Worm (Caenorhabditis elegans) whole organism, dauer: Measurements from ENCODE around the gene T22B7.3.

Experiments
- unc-62 ChIP-seq: sonication (generic microtip); optimal IDR thresholded peaks from 2 replicates; lab custom pipeline; 2017; ENCODE audit warnings: missing biosample characterization, missing genetic modification reagents, missing genetic modification characterization

The T22B7.3 gene

ce11 chrX:5646951-5647423 is at the start of gene T22B7.3:
Gene T22B7.3 (plus strand): TSS chrX:5647373.
- TF ChIP-seq unc-62 (GFP tag; lab: Kevin White, UChicago) = no peak

- TF ChIP-seq unc-62 (GFP tag; lab: Kevin White, UChicago) = no peak
Measured at ce11 chrX:5599224-5599623, 47.9 kb upstream of the T22B7.3 start, which contains the start of gene sulp-2. Gene sulp-2 (minus strand): TSS chrX:5599330.

- no peak for TF ChIP-seq unc-62 (GFP tag; lab: Kevin White, UChicago)
Measured at ce11 chrX:5603338-5603816, 43.8 kb upstream of the T22B7.3 start, which contains the start of gene F14D12.1. Gene F14D12.1 (plus strand): TSS chrX:5603766.

ce11 chrX:5605049-5605448 is 42.1 kb upstream of the T22B7.3 start:
- no peak for TF ChIP-seq unc-62 (GFP tag; lab: Kevin White, UChicago)

DNA sequence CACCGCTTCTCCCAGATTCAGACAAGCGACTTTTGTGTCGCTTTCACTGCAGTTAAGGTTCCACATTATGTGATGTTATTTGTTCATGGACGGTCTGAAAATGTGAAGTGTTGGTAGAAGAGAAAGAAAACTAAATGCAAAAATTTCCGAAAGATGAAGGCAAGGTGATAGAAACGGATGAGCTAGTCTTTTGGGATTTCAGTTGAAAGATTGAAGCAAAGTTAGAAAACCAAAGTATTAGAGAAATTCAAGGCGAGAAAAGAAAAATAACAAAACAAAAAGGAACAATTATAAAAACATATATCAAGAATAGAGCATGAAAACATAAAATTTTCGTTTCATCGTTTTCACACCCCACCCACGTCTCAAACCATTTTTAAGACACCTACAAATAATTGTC is 36.0 kb upstream of the T22B7.3 start, which contains the start of gene octr-1:
octr-1 (minus strand) TSS at position 101 of the 400 bp plus-strand sequence.
- no peak for TF ChIP-seq unc-62 (GFP tag; lab: Kevin White, UChicago)

DNA sequence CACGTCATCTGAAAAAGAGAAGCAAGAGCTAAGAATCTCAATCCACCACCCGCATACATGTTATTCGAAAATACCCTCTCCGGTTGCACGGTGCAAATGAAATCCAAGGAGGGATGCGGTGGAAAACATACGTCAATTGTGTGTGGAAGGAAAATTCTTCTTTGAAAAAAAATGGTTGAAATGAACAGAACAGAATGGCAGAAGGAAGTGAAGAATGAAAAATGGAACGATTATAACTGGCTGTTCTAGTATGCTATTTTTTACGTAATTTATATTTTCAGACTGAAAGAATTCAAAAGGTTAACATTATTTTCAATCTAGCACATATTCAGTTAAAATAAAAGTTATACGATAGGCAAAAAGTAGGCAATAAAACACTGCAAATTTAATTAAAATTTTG is 31.2 kb upstream of the T22B7.3 start:
- TF ChIP-seq unc-62 (GFP tag; lab: Kevin White, UChicago) = no peak

- no peak for TF ChIP-seq unc-62 (GFP tag; lab: Kevin White, UChicago)
Measured at ce11 chrX:5621793-5622192, 25.4 kb upstream of the T22B7.3 start.

- no peak for TF ChIP-seq unc-62 (GFP tag; lab: Kevin White, UChicago)
Measured at ce11 chrX:5628432-5628977, 18.7 kb upstream of the T22B7.3 start.

DNA sequence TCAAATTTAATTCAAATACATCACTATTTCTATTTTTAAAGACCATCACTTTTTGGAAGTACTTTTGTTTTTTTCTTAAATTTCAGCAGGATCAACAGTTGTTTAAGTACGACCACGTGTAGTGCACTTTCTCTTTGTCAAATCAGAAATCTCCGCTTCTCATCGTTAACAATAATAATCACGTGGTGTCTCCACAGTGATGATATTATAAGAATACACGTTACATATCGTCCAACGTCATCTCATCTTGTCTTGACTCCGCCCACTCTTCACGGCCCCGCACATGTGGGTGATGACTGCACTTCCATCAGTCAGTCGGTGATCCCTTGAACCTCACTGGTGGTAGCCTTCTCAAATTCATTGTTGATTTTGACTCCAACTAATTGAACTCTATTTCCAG is 17.2 kb upstream of the T22B7.3 start, which contains the start of gene argn-1:
argn-1 (plus strand) TSS at position 83 of the 400 bp plus-strand sequence.
- TF ChIP-seq unc-62 (GFP tag; lab: Kevin White, UChicago) = no peak

- no peak for TF ChIP-seq unc-62 (GFP tag; lab: Kevin White, UChicago)
Measured at ce11 chrX:5631008-5631407, 16.2 kb upstream of the T22B7.3 start.

DNA sequence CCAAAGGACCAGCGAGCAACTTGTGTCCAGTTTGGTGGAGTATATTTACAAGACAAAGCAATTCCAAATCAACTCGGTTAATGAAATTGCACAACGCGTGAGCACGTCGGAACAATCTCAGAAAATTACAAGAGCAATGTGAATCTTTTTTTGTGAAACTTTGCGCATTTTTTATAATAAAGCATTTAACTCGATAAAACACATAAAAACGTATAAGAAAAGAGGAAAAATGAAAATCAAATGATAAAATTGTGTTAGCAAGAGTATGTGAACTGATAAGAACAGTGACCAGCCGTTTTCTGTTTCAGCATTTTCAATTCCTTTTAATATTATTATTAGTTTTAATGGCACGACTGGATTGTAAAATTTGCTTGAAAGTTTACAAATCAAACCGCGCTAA is 15.5 kb upstream of the T22B7.3 start, which contains the start of gene T22B7.8:
T22B7.8 (plus strand) TSS at position 301 of the 400 bp plus-strand sequence.
- no peak for TF ChIP-seq unc-62 (GFP tag; lab: Kevin White, UChicago)

DNA sequence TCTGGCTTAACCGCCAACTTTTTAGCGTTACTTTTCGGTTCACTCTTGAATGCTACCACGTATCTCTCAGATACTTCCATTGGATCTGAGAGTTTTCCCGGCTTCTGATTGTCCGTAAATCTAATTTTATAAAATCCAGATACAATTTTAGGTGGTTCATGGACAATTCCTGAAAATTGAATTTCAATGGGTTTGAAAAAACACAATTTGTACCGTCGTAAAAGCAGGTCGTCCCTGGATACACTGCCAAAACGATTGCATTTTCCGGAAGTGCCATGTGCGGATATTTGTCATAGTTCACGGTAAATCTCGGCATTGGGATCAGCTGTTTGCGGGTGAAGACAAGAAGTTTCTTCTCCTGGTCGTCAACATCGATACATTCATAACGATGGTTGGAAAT is 7.6 kb upstream of the T22B7.3 start:
- TF ChIP-seq unc-62 (GFP tag; lab: Kevin White, UChicago) = no peak

ce11 chrX:5641315-5641714 is 5.9 kb upstream of the T22B7.3 start, which contains the start of gene T22B7.4:
Gene T22B7.4 (minus strand): TSS chrX:5641415.
- no peak for TF ChIP-seq unc-62 (GFP tag; lab: Kevin White, UChicago)

- TF ChIP-seq unc-62 (GFP tag; lab: Kevin White, UChicago) = no peak
Measured at ce11 chrX:5644112-5644511, 3.1 kb upstream of the T22B7.3 start.

DNA sequence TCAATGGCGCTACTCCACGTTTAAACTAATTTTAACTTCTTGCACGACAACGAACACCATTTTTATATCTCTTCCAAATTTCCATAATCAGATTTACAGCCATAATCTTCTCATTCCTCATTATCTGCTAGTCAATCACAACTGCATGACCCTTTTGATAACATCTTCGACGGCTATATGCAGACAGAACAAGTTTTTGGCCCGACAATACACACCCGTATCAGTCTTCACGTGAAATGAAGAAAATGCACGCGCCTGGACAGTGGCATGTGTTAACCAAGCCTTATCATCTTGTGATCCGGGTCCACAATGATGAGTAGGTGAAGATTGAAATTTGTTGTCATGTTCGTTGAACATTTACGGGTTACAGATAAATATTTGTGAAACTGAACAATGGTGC is 1.6 kb upstream of the T22B7.3 start:
- TF ChIP-seq unc-62 (GFP tag; lab: Kevin White, UChicago) = no peak

DNA sequence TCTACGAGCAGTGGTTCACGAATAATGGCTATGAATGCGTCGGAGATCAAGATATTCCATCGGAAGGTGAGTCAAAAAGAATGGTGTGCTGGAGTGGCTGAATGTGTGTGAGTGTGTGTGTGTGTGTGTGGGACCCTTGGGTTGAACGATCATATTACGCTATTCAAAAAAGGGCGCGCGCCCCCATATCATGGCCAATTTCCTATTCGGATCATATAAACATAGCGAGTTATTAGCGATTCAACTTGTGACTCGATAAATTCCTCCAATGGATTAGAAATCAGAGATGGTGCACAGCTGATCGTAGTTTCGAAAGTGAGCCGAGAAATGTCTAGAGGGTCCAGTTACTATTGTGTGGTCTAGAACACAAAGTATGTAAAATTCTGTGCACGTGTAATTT is 711 bp downstream of the T22B7.3 start, which contains the start of gene srv-7:
srv-7 (minus strand) TSS at position 101 of the 400 bp plus-strand sequence.
- TF ChIP-seq unc-62 (GFP tag; lab: Kevin White, UChicago) = no peak

DNA sequence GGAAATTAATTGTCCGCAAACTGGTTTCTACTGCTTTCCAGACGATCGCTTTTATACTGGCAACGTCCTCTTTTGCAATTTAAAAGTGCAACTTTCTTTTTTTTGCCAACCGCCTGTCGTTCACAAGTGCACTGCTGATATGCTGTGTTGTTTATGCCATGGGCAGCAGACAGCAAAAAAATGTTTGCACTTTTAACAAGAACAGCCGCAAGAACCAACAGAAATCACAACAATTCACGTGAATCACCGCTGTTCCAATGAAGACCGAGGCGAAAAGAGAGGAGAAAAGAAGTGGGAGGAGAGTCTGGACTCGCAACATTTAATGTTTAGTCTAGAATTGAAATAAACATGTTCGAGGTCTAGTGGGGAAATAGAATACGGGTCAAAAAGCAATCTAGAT is 6.6 kb downstream of the T22B7.3 start, which contains the start of gene T22B7.7:
T22B7.7 (minus strand) TSS at position 262 of the 400 bp plus-strand sequence.
- no peak for TF ChIP-seq unc-62 (GFP tag; lab: Kevin White, UChicago)
